Worm (Caenorhabditis elegans) whole organism, early embryonic: Measurements from ENCODE around the gene sdc-3.

Experiments
- ceh-13 ChIP-seq: fragments of 200-800 bp; sonication (Bioruptor generic); optimal IDR thresholded peaks from 2 replicates; lab custom pipeline; 2018; ENCODE audit warnings: mild to moderate bottlenecking, missing genetic modification characterization, missing compliant biosample characterization
- flt-1 ChIP-seq: fragments of 200-800 bp; sonication (Bioruptor generic); IDR thresholded peaks from 2 replicates; pipeline ENCODE4 v1.3.6; 2022; ENCODE audit warnings: missing genetic modification characterization, missing compliant biosample characterization

ce11 chrV:15065837-15066348, 17.9 kb upstream of the sdc-3 start, which contains the start of gene otub-1:
- TF ChIP-seq ceh-13: no peak
- no peak for TF ChIP-seq flt-1
